Worm (Caenorhabditis elegans) whole organism, late embryonic: ENCODE results near the gene rpb-11.
A peak's percentile ranks its signal among the peaks of the same experiment; 100 is the strongest.

ENCODE experiments used
- C08G9.2 ChIP-seq: sonication (generic microtip); optimal IDR thresholded peaks from 2 replicates; lab custom pipeline; 2016; ENCODE audit warnings: mild to moderate bottlenecking, missing genetic modification characterization, moderate library complexity, missing compliant biosample characterization
- K09A11.1 ChIP-seq: sonication (generic microtip); optimal IDR thresholded peaks from 2 replicates; lab custom pipeline; 2017; ENCODE audit warnings: antibody characterized with exemption, mild to moderate bottlenecking, missing genetic modification characterization, missing compliant biosample characterization; ENCODE audit not compliant: insufficient read depth
- Y22D7AL.16 ChIP-seq: sonication (generic microtip); optimal IDR thresholded peaks from 2 replicates; lab custom pipeline; 2016; ENCODE audit warnings: missing genetic modification characterization, missing compliant biosample characterization
- ahr-1 ChIP-seq: sonication (generic microtip); optimal IDR thresholded peaks from 2 replicates; lab custom pipeline; 2016; ENCODE audit warnings: missing genetic modification characterization, missing compliant biosample characterization
- ceh-19 ChIP-seq: fragments of 200-800 bp; sonication (Bioruptor generic); optimal IDR thresholded peaks from 2 replicates; lab custom pipeline; 2018; ENCODE audit warnings: mild to moderate bottlenecking, missing genetic modification characterization, missing compliant biosample characterization
- ceh-22 ChIP-seq: sonication (generic microtip); optimal IDR thresholded peaks from 2 replicates; lab custom pipeline; 2017; ENCODE audit warnings: missing biosample characterization, missing genetic modification characterization
- ceh-24 ChIP-seq: sonication (generic microtip); optimal IDR thresholded peaks from 2 replicates; lab custom pipeline; 2016; ENCODE audit warnings: mild to moderate bottlenecking, missing genetic modification characterization, missing compliant biosample characterization
- ceh-30 ChIP-seq: fragments of 150-350 bp; optimal IDR thresholded peaks from 2 replicates; lab custom pipeline; 2014; ENCODE audit warnings: missing biosample characterization, missing genetic modification characterization
- ceh-34 ChIP-seq: sonication (generic microtip); optimal IDR thresholded peaks from 2 replicates; lab custom pipeline; 2016; ENCODE audit warnings: mild to moderate bottlenecking, missing genetic modification characterization, missing compliant biosample characterization
- ceh-48 ChIP-seq: sonication (generic microtip); optimal IDR thresholded peaks from 2 replicates; lab custom pipeline; 2016; ENCODE audit warnings: missing genetic modification characterization, inconsistent platforms, missing compliant biosample characterization
- ceh-9 ChIP-seq: sonication (generic microtip); optimal IDR thresholded peaks from 2 replicates; lab custom pipeline; 2016; ENCODE audit warnings: mild to moderate bottlenecking, missing genetic modification characterization, inconsistent platforms, missing compliant biosample characterization
- elt-2 ChIP-seq: sonication (generic microtip); optimal IDR thresholded peaks from 2 replicates; lab custom pipeline; 2016; ENCODE audit warnings: missing genetic modification reagents, missing genetic modification characterization, missing compliant biosample characterization
- elt-4 ChIP-seq: sonication (generic microtip); optimal IDR thresholded peaks from 2 replicates; lab custom pipeline; 2016; ENCODE audit warnings: missing genetic modification characterization, missing compliant biosample characterization
- eyg-1 ChIP-seq: sonication (generic microtip); optimal IDR thresholded peaks from 2 replicates; lab custom pipeline; 2016; ENCODE audit warnings: missing genotype, missing genetic modification characterization, missing compliant biosample characterization
- fax-1 ChIP-seq: sonication (generic microtip); optimal IDR thresholded peaks from 2 replicates; lab custom pipeline; 2016; ENCODE audit warnings: missing genotype, missing genetic modification characterization, missing compliant biosample characterization
- fkh-6 ChIP-seq: sonication (generic microtip); optimal IDR thresholded peaks from 2 replicates; lab custom pipeline; 2016; ENCODE audit warnings: missing genetic modification characterization, missing compliant biosample characterization
- gmeb-2 ChIP-seq: sonication (generic microtip); optimal IDR thresholded peaks from 2 replicates; lab custom pipeline; 2016; ENCODE audit warnings: missing genetic modification characterization, inconsistent platforms, missing compliant biosample characterization
- hlh-6 ChIP-seq: sonication (generic microtip); optimal IDR thresholded peaks from 2 replicates; lab custom pipeline; 2016; ENCODE audit warnings: missing genotype, missing genetic modification characterization, missing compliant biosample characterization
- lim-6 ChIP-seq: sonication (generic microtip); optimal IDR thresholded peaks from 2 replicates; lab custom pipeline; 2016; ENCODE audit warnings: missing genetic modification characterization, missing compliant biosample characterization
- lin-11 ChIP-seq: fragments of 200-800 bp; sonication (Bioruptor generic); optimal IDR thresholded peaks from 2 replicates; lab custom pipeline; 2018; ENCODE audit warnings: mild to moderate bottlenecking, missing genetic modification characterization, missing compliant biosample characterization
- nfya-1 ChIP-seq: sonication (generic microtip); optimal IDR thresholded peaks from 2 replicates; lab custom pipeline; 2017; ENCODE audit warnings: missing genetic modification characterization, mild to moderate bottlenecking, missing compliant biosample characterization, antibody characterized with exemption, moderate library complexity
- odd-2 ChIP-seq: sonication (generic microtip); optimal IDR thresholded peaks from 2 replicates; lab custom pipeline; 2017; ENCODE audit warnings: antibody characterized with exemption, mild to moderate bottlenecking, missing genetic modification characterization, missing compliant biosample characterization
- pha-2 ChIP-seq: sonication (generic microtip); optimal IDR thresholded peaks from 2 replicates; lab custom pipeline; 2017; ENCODE audit warnings: mild to moderate bottlenecking, missing genetic modification characterization, missing compliant biosample characterization
- pqm-1 ChIP-seq: sonication (generic microtip); optimal IDR thresholded peaks from 2 replicates; lab custom pipeline; 2016; ENCODE audit warnings: missing genetic modification characterization, missing compliant biosample characterization
- pros-1 ChIP-seq: fragments of 150-350 bp; optimal IDR thresholded peaks from 2 replicates; lab custom pipeline; 2014; ENCODE audit warnings: missing biosample characterization, missing genetic modification reagents, missing genetic modification characterization
- ref-2 ChIP-seq: sonication (generic microtip); optimal IDR thresholded peaks from 2 replicates; lab custom pipeline; 2016; ENCODE audit warnings: missing genetic modification characterization, missing compliant biosample characterization
- sdc-2 ChIP-seq: sonication (generic microtip); optimal IDR thresholded peaks from 2 replicates; lab custom pipeline; 2016; ENCODE audit warnings: missing genotype, missing genetic modification characterization, missing compliant biosample characterization
- sox-4 ChIP-seq: sonication (generic microtip); optimal IDR thresholded peaks from 2 replicates; lab custom pipeline; 2017; ENCODE audit warnings: mild to moderate bottlenecking, missing genetic modification characterization, inconsistent platforms, missing compliant biosample characterization
- tbx-2 ChIP-seq: sonication (generic microtip); optimal IDR thresholded peaks from 2 replicates; lab custom pipeline; 2016; ENCODE audit warnings: missing genetic modification characterization, missing compliant biosample characterization
- tbx-7 ChIP-seq: sonication (generic microtip); optimal IDR thresholded peaks from 2 replicates; lab custom pipeline; 2016; ENCODE audit warnings: missing genotype, missing genetic modification characterization, missing compliant biosample characterization
- ttx-3 ChIP-seq: sonication (generic microtip); optimal IDR thresholded peaks from 2 replicates; lab custom pipeline; 2016; ENCODE audit warnings: missing genetic modification reagents, missing genetic modification characterization, missing compliant biosample characterization
- unc-55 ChIP-seq: sonication (generic microtip); optimal IDR thresholded peaks from 2 replicates; lab custom pipeline; 2017; ENCODE audit warnings: missing biosample characterization, missing genetic modification reagents, missing genetic modification characterization

The rpb-11 gene

DNA sequence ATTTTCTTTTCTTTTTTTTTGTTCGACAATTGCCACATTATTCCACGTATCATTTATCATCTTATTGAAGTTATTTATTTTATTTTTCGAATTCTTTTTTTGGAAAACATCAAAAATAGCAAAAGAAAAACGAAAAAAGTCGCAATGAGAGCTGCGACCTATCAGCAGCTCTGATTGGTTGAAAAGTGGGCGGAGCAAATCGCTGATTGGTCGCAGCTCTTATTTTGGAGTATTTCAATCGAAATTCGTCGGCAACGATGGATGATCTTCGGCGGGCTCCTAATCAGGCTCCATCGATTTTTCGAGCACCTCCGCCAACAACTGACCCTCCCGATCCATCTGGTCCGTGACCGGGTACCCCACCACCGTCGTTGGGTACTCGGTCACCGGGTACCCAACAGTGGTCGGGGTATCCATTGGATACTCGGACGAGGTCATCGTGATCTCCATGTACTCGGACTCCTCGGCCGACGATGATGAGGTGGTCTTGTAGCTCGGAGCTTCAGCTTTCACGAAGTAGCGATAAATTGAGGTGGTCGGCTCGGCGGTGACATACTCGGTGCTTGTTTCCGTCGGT lies 30.0 kb downstream of the rpb-11 start:
- TF ChIP-seq nfya-1 (peak; percentile 93), pha-2 (tag; lab: Kevin White, UChicago) (no peak), lin-11 (tag; lab: Kevin White, UChicago) (no peak)

DNA sequence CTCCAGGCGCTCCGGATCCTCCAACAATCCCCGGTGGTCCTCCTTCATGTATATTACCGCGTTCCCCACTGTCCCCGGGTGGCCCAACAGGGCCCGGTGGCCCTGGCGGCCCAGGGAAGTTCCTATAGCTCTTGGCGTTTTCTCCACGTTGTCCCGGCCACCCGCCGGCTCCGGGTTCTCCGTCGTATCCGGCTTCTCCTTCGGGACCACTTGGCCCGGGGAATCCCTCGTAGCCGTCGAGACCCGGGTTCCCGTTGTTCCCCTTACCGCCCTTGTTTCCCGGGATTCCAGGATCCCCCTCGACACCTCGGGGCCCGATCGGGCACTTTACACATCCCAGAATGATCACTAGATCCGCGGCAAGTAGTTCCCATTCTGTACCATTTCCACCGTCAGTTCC lies 31.3 kb downstream of the rpb-11 start:
- TF ChIP-seq ceh-30 (tag; lab: Kevin White, UChicago) = no peak
- no peak for TF ChIP-seq sox-4
- no peak for TF ChIP-seq Y22D7AL.16
- TF ChIP-seq ahr-1 = no peak
- TF ChIP-seq ceh-34 (tag; lab: Kevin White, UChicago) = no peak
- TF ChIP-seq ttx-3 = no peak
- no peak for TF ChIP-seq pros-1 (tag; lab: Kevin White, UChicago)
- no peak for TF ChIP-seq C08G9.2 (tag; lab: Kevin White, UChicago)
- TF ChIP-seq odd-2 (tag; lab: Kevin White, UChicago) = no peak
- TF ChIP-seq fkh-6 (tag; lab: Kevin White, UChicago) = no peak
- TF ChIP-seq eyg-1 (tag; lab: Kevin White, UChicago) = no peak
- no peak for TF ChIP-seq ceh-48
- TF ChIP-seq tbx-7 = no peak

DNA sequence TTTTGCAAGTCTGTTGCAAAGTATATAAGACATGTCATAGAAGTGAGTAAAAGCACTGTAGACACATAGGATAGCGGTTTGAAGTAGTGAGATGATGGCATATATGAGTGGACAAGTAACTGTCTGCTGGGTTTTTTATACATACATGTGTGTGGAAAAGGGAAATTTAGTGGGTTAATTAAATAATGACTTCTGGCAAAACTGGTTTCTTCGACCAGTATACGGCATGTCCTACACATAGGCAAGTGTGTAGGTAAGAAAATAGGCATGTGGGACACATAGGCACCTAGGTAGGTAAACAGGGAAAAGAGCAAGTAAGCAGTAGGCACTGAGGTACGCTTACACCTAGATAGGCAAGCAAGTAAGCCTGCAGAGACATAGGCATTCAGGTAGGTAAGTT lies 34.7 kb downstream of the rpb-11 start, which contains the start of gene col-87:
Gene col-87, minus strand, starts transcription at position 101 of the 400 bp plus-strand sequence.
- TF ChIP-seq unc-55 (GFP tag; lab: Kevin White, UChicago) = no peak
- TF ChIP-seq ceh-9 (tag; lab: Kevin White, UChicago) = no peak
- TF ChIP-seq K09A11.1 (tag; lab: Kevin White, UChicago) = no peak
- TF ChIP-seq lin-11 (tag; lab: Kevin White, UChicago) = no peak
- no peak for TF ChIP-seq tbx-2 (tag; lab: Kevin White, UChicago)
- TF ChIP-seq gmeb-2 (tag; lab: Kevin White, UChicago) = no peak
- no peak for TF ChIP-seq tbx-7
- TF ChIP-seq lim-6 = no peak
- TF ChIP-seq ceh-34 (tag; lab: Kevin White, UChicago) = no peak
- TF ChIP-seq pros-1 (tag; lab: Kevin White, UChicago) = no peak
- no peak for TF ChIP-seq fax-1 (tag; lab: Kevin White, UChicago)

DNA sequence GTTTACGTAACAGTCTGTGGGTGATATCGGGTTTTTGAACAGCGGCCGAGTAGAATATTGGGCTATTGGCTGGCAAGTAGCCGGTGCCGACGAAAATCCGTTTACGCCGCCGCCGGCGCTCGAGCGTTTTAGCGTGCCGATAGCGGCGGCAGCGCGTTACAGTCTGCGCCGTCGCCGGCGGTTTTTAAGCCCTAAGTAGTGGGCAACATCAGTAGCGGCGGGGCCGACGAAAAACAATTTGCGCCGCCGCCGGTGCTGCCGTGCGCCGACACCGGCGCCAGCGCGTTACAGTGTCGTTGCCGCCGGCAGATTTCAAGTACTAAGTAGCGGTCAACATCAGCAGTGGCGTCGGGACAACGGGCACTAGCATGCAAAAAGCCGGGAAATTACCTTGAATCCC lies 36.0 kb downstream of the rpb-11 start:
- TF ChIP-seq K09A11.1 (tag; lab: Kevin White, UChicago) = no peak
- TF ChIP-seq ceh-19 (GFP tag; lab: Kevin White, UChicago) = no peak
- TF ChIP-seq ceh-24 (tag; lab: Kevin White, UChicago) = no peak
- no peak for TF ChIP-seq unc-55 (GFP tag; lab: Kevin White, UChicago)
- TF ChIP-seq lin-11 (tag; lab: Kevin White, UChicago) = no peak
- no peak for TF ChIP-seq sox-4
- TF ChIP-seq, all 69 proteins: peak for 0

DNA sequence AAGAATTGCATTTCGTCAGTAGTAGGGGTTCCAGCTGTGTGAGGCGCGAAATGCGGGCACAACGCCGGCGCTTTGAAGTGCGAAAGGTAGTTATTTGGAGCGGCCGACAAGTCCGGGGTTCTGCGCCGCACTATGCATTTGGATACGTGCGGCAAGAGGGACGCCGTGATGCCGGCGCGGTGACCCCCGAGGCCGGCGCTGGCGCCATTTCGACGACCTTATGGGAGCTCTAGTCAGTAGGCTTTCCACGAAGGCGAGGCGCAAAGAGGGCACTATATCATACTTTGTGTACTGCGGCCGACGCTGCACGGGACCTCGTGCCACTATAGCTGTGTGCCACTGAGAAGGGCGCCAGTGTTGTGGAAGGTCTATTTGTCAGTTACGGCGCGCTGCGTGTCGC lies 36.9 kb downstream of the rpb-11 start:
- TF ChIP-seq K09A11.1 (tag; lab: Kevin White, UChicago) (no peak), pqm-1 (tag; lab: Kevin White, UChicago) (no peak), hlh-6 (no peak), elt-4 (peak; percentile 46), ceh-22 (tag; lab: Kevin White, UChicago) (no peak), nfya-1 (no peak), sdc-2 (tag; lab: Kevin White, UChicago) (peak; percentile 17), unc-55 (GFP tag; lab: Kevin White, UChicago) (no peak)

DNA sequence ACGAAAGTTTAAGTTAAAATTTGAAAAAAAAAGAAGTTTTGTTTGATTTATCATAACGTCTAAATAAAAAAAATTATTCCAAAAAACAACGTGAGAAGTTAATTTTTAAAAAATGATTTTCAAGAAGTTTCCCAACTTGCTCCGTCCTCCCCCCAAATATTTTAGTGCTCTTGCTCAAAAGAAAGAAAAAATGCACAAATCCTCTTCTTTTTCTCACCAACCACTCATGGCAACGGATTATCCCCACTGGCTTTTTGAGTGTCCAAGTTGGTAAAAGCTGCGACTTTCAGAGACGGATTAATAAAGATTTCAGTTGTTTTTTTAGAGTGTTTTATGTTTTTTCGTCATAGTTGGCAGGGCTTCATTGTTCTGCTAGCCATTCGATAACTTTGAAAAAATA lies 37.6 kb downstream of the rpb-11 start, which contains the start of gene Y39G8C.2:
Gene Y39G8C.2, minus strand, starts transcription at position 101 of the 400 bp plus-strand sequence.
- no peak for TF ChIP-seq pha-2 (tag; lab: Kevin White, UChicago)
- no peak for TF ChIP-seq ref-2 (tag; lab: Kevin White, UChicago)
- no peak for TF ChIP-seq elt-2
- no peak for TF ChIP-seq lim-6
- TF ChIP-seq ceh-19 (GFP tag; lab: Kevin White, UChicago) = no peak
